Worm (Caenorhabditis elegans) whole organism, young adult: ENCODE data around the gene dhs-21.

Experiments
- F49E8.2 ChIP-seq: sonication (generic microtip); optimal IDR thresholded peaks from 3 replicates; lab custom pipeline; 2017; ENCODE audit warnings: missing genetic modification characterization, mild to moderate bottlenecking, missing compliant biosample characterization, antibody characterized with exemption, moderate library complexity; ENCODE audit not compliant: insufficient read depth
- ceh-27 ChIP-seq: fragments of 200-800 bp; sonication (Bioruptor generic); optimal IDR thresholded peaks from 2 replicates; lab custom pipeline; 2018; ENCODE audit warnings: mild to moderate bottlenecking, missing genetic modification characterization, moderate library complexity, missing compliant biosample characterization
- nfya-1 ChIP-seq: sonication (generic microtip); optimal IDR thresholded peaks from 2 replicates; lab custom pipeline; 2017; ENCODE audit warnings: antibody characterized with exemption, missing compliant biosample characterization, missing genetic modification characterization, borderline replicate concordance; ENCODE audit not compliant: insufficient read depth
- rcor-1 ChIP-seq: fragments of 200-800 bp; sonication (Bioruptor generic); IDR thresholded peaks from 2 replicates; pipeline ENCODE4 v1.3.6; 2022; ENCODE audit warnings: missing genetic modification reagents, missing genetic modification characterization, missing compliant biosample characterization
- snpc-1.3 ChIP-seq: sonication (generic microtip); optimal IDR thresholded peaks from 2 replicates; lab custom pipeline; 2017; ENCODE audit warnings: missing genetic modification characterization, mild to moderate bottlenecking, missing compliant biosample characterization, antibody characterized with exemption, moderate library complexity, missing genotype, missing genetic modification reagents; ENCODE audit not compliant: insufficient read depth
- snpc-3.4 ChIP-seq: sonication (generic microtip); optimal IDR thresholded peaks from 2 replicates; lab custom pipeline; 2017; ENCODE audit warnings: missing genetic modification characterization, mild to moderate bottlenecking, missing compliant biosample characterization, antibody characterized with exemption, moderate library complexity, missing genotype, missing genetic modification reagents

DNA sequence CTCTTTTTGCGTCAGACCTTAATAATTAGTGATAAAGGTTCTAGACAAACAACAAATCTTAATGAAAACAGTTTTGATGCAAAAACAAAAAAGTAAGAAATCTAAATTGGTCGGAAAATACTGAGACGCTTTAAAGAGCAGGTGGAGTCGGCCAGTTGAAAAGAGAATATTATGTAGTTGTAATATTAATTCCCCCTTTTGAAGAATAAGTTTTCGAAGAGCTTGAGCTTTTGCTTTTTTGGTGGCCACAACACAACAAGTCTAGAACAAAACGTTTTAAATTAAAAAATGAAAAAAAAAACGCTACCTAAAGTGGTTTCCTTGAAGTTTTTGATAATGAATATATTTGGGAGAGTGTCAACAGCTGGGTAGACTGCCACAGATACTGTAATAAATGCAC, 17.0 kb downstream of the dhs-21 start, which contains the start of gene str-178:
- TF ChIP-seq nfya-1 (tag; lab: Kevin White, UChicago): no peak
- no peak for TF ChIP-seq snpc-1.3
- TF ChIP-seq F49E8.2: no peak
- no peak for TF ChIP-seq snpc-3.4 (tag; lab: Kevin White, UChicago)
- TF ChIP-seq rcor-1 (GFP tag; lab: Robert Waterston, UW): no peak
- no peak for TF ChIP-seq ceh-27
